Fruit fly (Drosophila melanogaster) whole organism, embryonic: ENCODE results near the gene Cht10.
A peak's percentile ranks its signal among the peaks of the same experiment; 100 is the strongest.

Source experiments
- Asciz ChIP-seq: fragments of 200-800 bp; sonication (Bioruptor generic); optimal IDR thresholded peaks from 2 replicates; lab custom pipeline; 2017; ENCODE audit warnings: missing biosample characterization, mild to moderate bottlenecking, missing genetic modification characterization, missing genetic modification reagents
- Atf-2 ChIP-seq: fragments of 200-800 bp; sonication (Bioruptor generic); optimal IDR thresholded peaks from 2 replicates; lab custom pipeline; 2016; ENCODE audit warnings: missing biosample characterization, missing genetic modification characterization
- CG1024 ChIP-seq: fragments of 200-800 bp; sonication (Bioruptor generic); IDR thresholded peaks from 2 replicates; pipeline ENCODE4 v1.3.6; 2022; ENCODE audit warnings: missing biosample characterization, missing genetic modification characterization
- CG10274 ChIP-seq: fragments of 200-800 bp; sonication (Bioruptor generic); optimal IDR thresholded peaks from 3 replicates; lab custom pipeline; 2017; ENCODE audit warnings: missing biosample characterization, mild to moderate bottlenecking, missing genetic modification characterization
- CG10543 ChIP-seq: fragments of 200-800 bp; sonication (Bioruptor generic); optimal IDR thresholded peaks from 3 replicates; lab custom pipeline; 2017; ENCODE audit warnings: missing biosample characterization, mild to moderate bottlenecking, missing genetic modification characterization, moderate library complexity
- CG12942 ChIP-seq: fragments of 200-800 bp; sonication (Bioruptor generic); optimal IDR thresholded peaks from 3 replicates; lab custom pipeline; 2016; ENCODE audit warnings: missing biosample characterization, missing genetic modification characterization
- CG13296 ChIP-seq: fragments of 200-800 bp; sonication (Bioruptor generic); optimal IDR thresholded peaks from 3 replicates; lab custom pipeline; 2018; ENCODE audit warnings: missing biosample characterization, mild to moderate bottlenecking, missing genetic modification characterization
- CG13424 ChIP-seq: fragments of 200-800 bp; sonication (Bioruptor generic); optimal IDR thresholded peaks from 2 replicates; lab custom pipeline; 2019; ENCODE audit warnings: missing biosample characterization, mild to moderate bottlenecking, missing genetic modification characterization, moderate library complexity
- CG14441 ChIP-seq: fragments of 200-800 bp; sonication (Bioruptor generic); IDR thresholded peaks from 2 replicates; pipeline ENCODE4 v1.3.6; 2022; ENCODE audit warnings: missing biosample characterization, missing genetic modification characterization
- CG17385 ChIP-seq: fragments of 200-800 bp; sonication (Bioruptor generic); optimal IDR thresholded peaks from 3 replicates; lab custom pipeline; 2018; ENCODE audit warnings: missing biosample characterization, mild to moderate bottlenecking, missing genetic modification characterization
- CG2120 ChIP-seq: fragments of 200-800 bp; sonication (Bioruptor generic); optimal IDR thresholded peaks from 3 replicates; lab custom pipeline; 2016; ENCODE audit warnings: missing biosample characterization, missing genetic modification characterization
- CG2875 ChIP-seq: fragments of 200-800 bp; sonication (Bioruptor generic); optimal IDR thresholded peaks from 2 replicates; lab custom pipeline; 2017; ENCODE audit warnings: missing biosample characterization, mild to moderate bottlenecking, missing genetic modification characterization, missing genetic modification reagents
- CG3065 ChIP-seq: fragments of 200-800 bp; sonication (Bioruptor generic); optimal IDR thresholded peaks from 2 replicates; lab custom pipeline; 2016; ENCODE audit warnings: missing biosample characterization, missing genetic modification characterization
- CG7271 ChIP-seq: fragments of 200-800 bp; sonication (Bioruptor generic); optimal IDR thresholded peaks from 2 replicates; lab custom pipeline; 2018; ENCODE audit warnings: missing biosample characterization, mild to moderate bottlenecking, missing genetic modification characterization, moderate library complexity
- CG7745 ChIP-seq: fragments of 200-800 bp; sonication (Bioruptor generic); optimal IDR thresholded peaks from 2 replicates; lab custom pipeline; 2018; ENCODE audit warnings: missing biosample characterization, mild to moderate bottlenecking, missing genetic modification characterization, moderate library complexity
- CG9932 ChIP-seq: fragments of 200-800 bp; sonication (Bioruptor generic); IDR thresholded peaks from 2 replicates; pipeline ENCODE4 v1.3.6; 2022; ENCODE audit warnings: missing biosample characterization, missing genetic modification characterization
- Dp ChIP-seq: fragments of 200-800 bp; sonication (Bioruptor generic); optimal IDR thresholded peaks from 2 replicates; lab custom pipeline; 2018; ENCODE audit warnings: missing biosample characterization, mild to moderate bottlenecking, missing genetic modification characterization, moderate library complexity
- Dref ChIP-seq: fragments of 200-800 bp; sonication (Bioruptor generic); IDR thresholded peaks from 2 replicates; pipeline ENCODE4 v1.3.6; 2022; ENCODE audit warnings: missing biosample characterization, missing genetic modification characterization
- H15 ChIP-seq: fragments of 200-800 bp; sonication (Bioruptor generic); IDR thresholded peaks from 3 replicates; pipeline ENCODE4 v1.3.6; 2022; ENCODE audit warnings: missing biosample characterization, missing genetic modification characterization
- Hsf ChIP-seq: fragments of 200-800 bp; sonication (Bioruptor generic); optimal IDR thresholded peaks from 3 replicates; lab custom pipeline; 2016; ENCODE audit warnings: missing biosample characterization, missing genetic modification characterization
- Mad ChIP-seq: fragments of 200-800 bp; sonication (Bioruptor generic); optimal IDR thresholded peaks from 2 replicates; lab custom pipeline; 2016; ENCODE audit warnings: missing biosample characterization, missing genetic modification characterization
- NC2β ChIP-seq: fragments of 200-800 bp; sonication (Bioruptor generic); optimal IDR thresholded peaks from 2 replicates; lab custom pipeline; 2016; ENCODE audit warnings: missing biosample characterization, missing genetic modification characterization
- Nf-YB ChIP-seq: fragments of 200-800 bp; sonication (Bioruptor generic); optimal IDR thresholded peaks from 3 replicates; lab custom pipeline; 2019; ENCODE audit warnings: missing biosample characterization, mild to moderate bottlenecking, missing genetic modification characterization, moderate library complexity
- Nf-YC ChIP-seq: fragments of 200-800 bp; optimal IDR thresholded peaks from 3 replicates; lab custom pipeline; 2019; ENCODE audit warnings: missing biosample characterization, mild to moderate bottlenecking, missing genetic modification characterization, moderate library complexity
- Oli ChIP-seq: fragments of 200-800 bp; sonication (Bioruptor generic); optimal IDR thresholded peaks from 2 replicates; lab custom pipeline; 2018; ENCODE audit warnings: missing biosample characterization, mild to moderate bottlenecking, missing genetic modification characterization, moderate library complexity
- Pdp1 ChIP-seq, 2 experiments: fragments of 200-800 bp; sonication (Bioruptor generic); optimal IDR thresholded peaks; 3 replicates each; lab custom pipeline; 2016; ENCODE audit warnings: missing biosample characterization in 2 of 2, missing genetic modification characterization in 2 of 2, mild to moderate bottlenecking in 1 of 2, moderate library complexity in 1 of 2
- Ravus ChIP-seq: fragments of 200-800 bp; sonication (Bioruptor generic); IDR thresholded peaks from 2 replicates; pipeline ENCODE4 v1.3.6; 2022; ENCODE audit warnings: missing biosample characterization, missing genetic modification characterization
- Sox102F ChIP-seq: fragments of 200-800 bp; sonication (Bioruptor generic); optimal IDR thresholded peaks from 2 replicates; lab custom pipeline; 2018; ENCODE audit warnings: missing biosample characterization, mild to moderate bottlenecking, missing genetic modification characterization, moderate library complexity
- Usf ChIP-seq: fragments of 200-800 bp; sonication (Bioruptor generic); optimal IDR thresholded peaks from 2 replicates; lab custom pipeline; 2017; ENCODE audit warnings: missing genotype, missing biosample characterization, missing genetic modification characterization
- ara ChIP-seq: fragments of 200-800 bp; sonication (Bioruptor generic); IDR thresholded peaks from 2 replicates; pipeline ENCODE4 v1.3.6; 2022; ENCODE audit warnings: missing biosample characterization, missing genetic modification characterization
- bcd ChIP-seq: fragments of 200-800 bp; sonication (Bioruptor generic); optimal IDR thresholded peaks from 2 replicates; lab custom pipeline; 2017; ENCODE audit warnings: missing biosample characterization, mild to moderate bottlenecking, missing genetic modification characterization
- btn ChIP-seq: fragments of 200-800 bp; sonication (Bioruptor generic); optimal IDR thresholded peaks from 2 replicates; lab custom pipeline; 2016; ENCODE audit warnings: missing biosample characterization, missing genetic modification characterization
- chinmo ChIP-seq: fragments of 200-800 bp; sonication (Bioruptor generic); IDR thresholded peaks from 4 replicates; pipeline ENCODE4 v1.3.6; 2022; ENCODE audit warnings: missing biosample characterization, missing genetic modification characterization; ENCODE audit not compliant: partially characterized antibody
- chn ChIP-seq: fragments of 200-800 bp; sonication (Bioruptor generic); optimal IDR thresholded peaks from 2 replicates; lab custom pipeline; 2016; ENCODE audit warnings: missing biosample characterization, missing genetic modification characterization
- dati ChIP-seq: fragments of 200-800 bp; sonication (Bioruptor generic); IDR thresholded peaks from 2 replicates; pipeline ENCODE4 v1.3.6; 2022; ENCODE audit warnings: missing biosample characterization, missing genetic modification characterization
- dmrt99B ChIP-seq: fragments of 200-800 bp; sonication (Bioruptor generic); optimal IDR thresholded peaks from 2 replicates; lab custom pipeline; 2018; ENCODE audit warnings: missing biosample characterization, mild to moderate bottlenecking, missing genetic modification characterization, moderate library complexity
- fru ChIP-seq: fragments of >200 bp; optimal IDR thresholded peaks from 2 replicates; lab custom pipeline; 2017
- gce ChIP-seq: fragments of 200-800 bp; sonication (Bioruptor generic); IDR thresholded peaks from 3 replicates; pipeline ENCODE4 v1.3.6; 2022; ENCODE audit warnings: missing biosample characterization, missing genetic modification characterization
- grau ChIP-seq: fragments of 200-800 bp; optimal IDR thresholded peaks from 3 replicates; lab custom pipeline; 2019; ENCODE audit warnings: missing biosample characterization, mild to moderate bottlenecking, missing genetic modification characterization, moderate library complexity
- lbe ChIP-seq: fragments of 200-800 bp; sonication (Bioruptor generic); optimal IDR thresholded peaks from 2 replicates; lab custom pipeline; 2016; ENCODE audit warnings: missing biosample characterization, mild to moderate bottlenecking, missing genetic modification characterization
- scrt ChIP-seq: fragments of 200-800 bp; sonication (Bioruptor generic); optimal IDR thresholded peaks from 2 replicates; lab custom pipeline; 2018; ENCODE audit warnings: missing biosample characterization, mild to moderate bottlenecking, missing genetic modification characterization, moderate library complexity
- sna ChIP-seq: fragments of 200-800 bp; sonication (Bioruptor generic); IDR thresholded peaks from 2 replicates; pipeline ENCODE4 v1.3.6; 2022; ENCODE audit warnings: missing biosample characterization, missing genetic modification characterization; ENCODE audit not compliant: partially characterized antibody
- so ChIP-seq: fragments of 200-800 bp; sonication (Bioruptor generic); IDR thresholded peaks from 3 replicates; pipeline ENCODE4 v1.3.6; 2022; ENCODE audit warnings: missing biosample characterization, missing genetic modification characterization
- sqz ChIP-seq: fragments of 200-800 bp; sonication (Bioruptor generic); optimal IDR thresholded peaks from 3 replicates; lab custom pipeline; 2018; ENCODE audit warnings: missing biosample characterization, mild to moderate bottlenecking, missing genetic modification characterization
- ttk ChIP-seq: fragments of 200-800 bp; sonication (Bioruptor generic); IDR thresholded peaks from 2 replicates; pipeline ENCODE4 v2.1.2; 2022; ENCODE audit warnings: missing biosample characterization, missing genetic modification characterization
- twi ChIP-seq: fragments of 200-800 bp; optimal IDR thresholded peaks from 2 replicates; lab custom pipeline; 2019; ENCODE audit warnings: missing biosample characterization, mild to moderate bottlenecking, missing genetic modification characterization, moderate library complexity
- wdn ChIP-seq: fragments of 200-800 bp; sonication (Bioruptor generic); IDR thresholded peaks from 2 replicates; pipeline ENCODE4 v1.3.6; 2022; ENCODE audit warnings: missing biosample characterization, missing genetic modification characterization

Cht10 gene

dm6 chr2L:22981584-22981983, 44.1 kb downstream of the Cht10 start, which contains the start of gene cta (continued):
- no peak for TF ChIP-seq CG12942 (GFP tag; lab: Kevin White, UChicago)
- TF ChIP-seq CG2875 (GFP tag; lab: Kevin White, UChicago), result no peak
- TF ChIP-seq Sox102F, result peak; percentile 3
- TF ChIP-seq NC2β (GFP tag; lab: Kevin White, UChicago), result no peak
- TF ChIP-seq scrt (GFP tag; lab: Kevin White, UChicago), result peak; percentile 3
- TF ChIP-seq Atf-2 (GFP tag; lab: Kevin White, UChicago), result no peak
- no peak for TF ChIP-seq grau (tag; lab: Kevin White, UChicago)
- TF ChIP-seq twi, result no peak
- TF ChIP-seq Nf-YB (GFP tag; lab: Kevin White, UChicago), result no peak
- TF ChIP-seq Dref (GFP tag; lab: Robert Waterston, UW), result no peak
- TF ChIP-seq fru, result no peak
- no peak for TF ChIP-seq Usf (GFP tag; lab: Kevin White, UChicago)
- no peak for TF ChIP-seq dmrt99B (tag; lab: Kevin White, UChicago)
- TF ChIP-seq Oli (tag; lab: Kevin White, UChicago), result no peak
- no peak for TF ChIP-seq CG10543
- TF ChIP-seq CG13424, result no peak
- no peak for TF ChIP-seq chinmo (GFP tag; lab: Robert Waterston, UW)
- no peak for TF ChIP-seq sna (GFP tag; lab: Robert Waterston, UW)
- TF ChIP-seq Hsf (GFP tag; lab: Kevin White, UChicago), result no peak
- no peak for TF ChIP-seq Asciz (GFP tag; lab: Kevin White, UChicago)
- no peak for TF ChIP-seq H15 (GFP tag; lab: Robert Waterston, UW)
- no peak for TF ChIP-seq Pdp1 (GFP tag; optimal IDR thresholded peaks at IDR 0.05; lab: Kevin White, UChicago)
- no peak for TF ChIP-seq Dp (GFP tag; lab: Kevin White, UChicago)
- TF ChIP-seq wdn, result no peak
- TF ChIP-seq CG2120 (GFP tag; lab: Kevin White, UChicago), result no peak
- no peak for TF ChIP-seq gce (GFP tag; lab: Robert Waterston, UW)
- no peak for TF ChIP-seq ttk (GFP tag; lab: Robert Waterston, UW)
- TF ChIP-seq CG1024 (GFP tag; lab: Robert Waterston, UW), result peak; percentile 99
- no peak for TF ChIP-seq lbe (GFP tag; lab: Kevin White, UChicago)
- no peak for TF ChIP-seq CG13296 (GFP tag; lab: Kevin White, UChicago)
- no peak for TF ChIP-seq ara (GFP tag; lab: Robert Waterston, UW)
- no peak for TF ChIP-seq so
- peak; percentile 29 for TF ChIP-seq CG7271 (tag; lab: Kevin White, UChicago)
- no peak for TF ChIP-seq CG7745 (tag; lab: Kevin White, UChicago)
- no peak for TF ChIP-seq chn (GFP tag; lab: Kevin White, UChicago)
- no peak for TF ChIP-seq CG14441
- no peak for TF ChIP-seq Nf-YC
- no peak for TF ChIP-seq CG3065 (GFP tag; lab: Kevin White, UChicago)
- TF ChIP-seq Ravus (GFP tag; lab: Robert Waterston, UW), result no peak
- TF ChIP-seq CG9932 (GFP tag; lab: Robert Waterston, UW), result no peak
- no peak for TF ChIP-seq sqz
- no peak for TF ChIP-seq bcd
- no peak for TF ChIP-seq CG10274 (GFP tag; lab: Kevin White, UChicago)
- no peak for TF ChIP-seq btn
- no peak for TF ChIP-seq Mad (GFP tag; lab: Kevin White, UChicago)
- TF ChIP-seq dati (GFP tag; lab: Robert Waterston, UW), result no peak
- no peak for TF ChIP-seq CG17385 (GFP tag; lab: Kevin White, UChicago)
